Fruit fly (Drosophila melanogaster): ENCODE data around the gene Mnr.
A peak's percentile ranks its signal among the peaks of the same experiment; 100 is the strongest.

Mnr gene

dm6 chrX:21280629-21281028 is 342 bp downstream of the Mnr start:
- TF ChIP-seq foxo (GFP tag; optimal IDR thresholded peaks at IDR 0.05) (peak in 1 of 2 experiments; percentile 6), brk (GFP tag; optimal IDR thresholded peaks at IDR 0.05) (peak; percentile 32), Sp1 (GFP tag; optimal IDR thresholded peaks at IDR 0.05) (peak; percentile 36), tai (GFP tag; optimal IDR thresholded peaks at IDR 0.05) (peak; percentile 50), Dfd (GFP tag; optimal IDR thresholded peaks at IDR 0.05) (no peak), ey (GFP tag; optimal IDR thresholded peaks at IDR 0.05) (peak; percentile 30), usp (GFP tag; optimal IDR thresholded peaks at IDR 0.05) (no peak), h (GFP tag; optimal IDR thresholded peaks at IDR 0.05) (peak; percentile 21)

dm6 chrX:21279311-21279890 is 1.6 kb downstream of the Mnr start:
- TF ChIP-seq foxo (GFP tag; optimal IDR thresholded peaks at IDR 0.05) (peak in 1 of 2 experiments; percentile 1), Sp1 (GFP tag; optimal IDR thresholded peaks at IDR 0.05) (no peak)

dm6 chrX:21276494-21276893 is 4.5 kb downstream of the Mnr start:
- TF ChIP-seq Rel (GFP tag; optimal IDR thresholded peaks at IDR 0.05) = no peak
- peak; percentile 35 for TF ChIP-seq Rel (tag; optimal IDR thresholded peaks at IDR 0.05)
- no peak for TF ChIP-seq woc (GFP tag; optimal IDR thresholded peaks at IDR 0.05)

dm6 chrX:21265391-21265790 is 15.6 kb downstream of the Mnr start:
- no peak for TF ChIP-seq dmrt93B (GFP tag; optimal IDR thresholded peaks at IDR 0.05)
- no peak for TF ChIP-seq h (GFP tag; optimal IDR thresholded peaks at IDR 0.05)
- no peak for TF ChIP-seq dl (GFP tag; optimal IDR thresholded peaks at IDR 0.05; ENCODE audit: insufficient read depth in 1 of 2, partially characterized antibody in 2 of 2)
- TF ChIP-seq rgr (GFP tag; optimal IDR thresholded peaks at IDR 0.05) = no peak
- TF ChIP-seq Hnf4 (GFP tag; optimal IDR thresholded peaks at IDR 0.05) = no peak
- TF ChIP-seq Hr78 (GFP tag; optimal IDR thresholded peaks at IDR 0.05) = no peak
- no peak for TF ChIP-seq brk (GFP tag; optimal IDR thresholded peaks at IDR 0.05)
- TF ChIP-seq Myc (optimal IDR thresholded peaks at IDR 0.05) = no peak
- no peak for TF ChIP-seq CG32264 (GFP tag; optimal IDR thresholded peaks at IDR 0.05)
- TF ChIP-seq jim (GFP tag; optimal IDR thresholded peaks at IDR 0.05) = no peak
- no peak for TF ChIP-seq woc (GFP tag; optimal IDR thresholded peaks at IDR 0.05)
- no peak for TF ChIP-seq Sp1 (GFP tag; optimal IDR thresholded peaks at IDR 0.05)
- TF ChIP-seq Dfd (GFP tag; optimal IDR thresholded peaks at IDR 0.05) = no peak
- no peak for TF ChIP-seq CG9705 (GFP tag; optimal IDR thresholded peaks at IDR 0.05)
- TF ChIP-seq GATAd (GFP tag; optimal IDR thresholded peaks at IDR 0.05) = no peak
- TF ChIP-seq dsf (GFP tag; optimal IDR thresholded peaks at IDR 0.05; ENCODE audit: borderline replicate concordance) = no peak
- TF ChIP-seq Vsx2 (GFP tag; optimal IDR thresholded peaks at IDR 0.05; ENCODE audit: partially characterized antibody) = no peak
- no peak for TF ChIP-seq ey (GFP tag; optimal IDR thresholded peaks at IDR 0.05)
- no peak for TF ChIP-seq CrebA (GFP tag; optimal IDR thresholded peaks at IDR 0.05; ENCODE audit: borderline replicate concordance)
- no peak for TF ChIP-seq Jra (GFP tag; optimal IDR thresholded peaks at IDR 0.05)

dm6 chrX:21251048-21251447 is 29.9 kb downstream of the Mnr start, which contains the start of gene CG1722:
Gene CG1722, minus strand, starts transcription at chrX:21251148.
- no peak for TF ChIP-seq lola (GFP tag; optimal IDR thresholded peaks at IDR 0.05)

- TF ChIP-seq foxo (GFP tag; optimal IDR thresholded peaks at IDR 0.05) (no peak), Dif (GFP tag; optimal IDR thresholded peaks at IDR 0.05; ENCODE audit: partially characterized antibody) (no peak), tai (GFP tag; optimal IDR thresholded peaks at IDR 0.05) (peak; percentile 5), lola (GFP tag; optimal IDR thresholded peaks at IDR 0.05) (no peak), sv (GFP tag; optimal IDR thresholded peaks at IDR 0.05) (peak; percentile 1)
Observed at dm6 chrX:21241796-21242208, 39.2 kb downstream of the Mnr start.

dm6 chrX:21231829-21232228 is 49.1 kb downstream of the Mnr start:
- TF ChIP-seq tai (GFP tag; optimal IDR thresholded peaks at IDR 0.05) (no peak), Rel (GFP tag; optimal IDR thresholded peaks at IDR 0.05) (no peak), Rel (tag; optimal IDR thresholded peaks at IDR 0.05) (peak; percentile 39), CrebA (GFP tag; optimal IDR thresholded peaks at IDR 0.05; ENCODE audit: borderline replicate concordance) (no peak), Myc (optimal IDR thresholded peaks at IDR 0.05) (no peak), lola (GFP tag; optimal IDR thresholded peaks at IDR 0.05) (no peak), br (GFP tag; optimal IDR thresholded peaks at IDR 0.05) (no peak)
